Worm (Caenorhabditis elegans) whole organism, young adult: Measurements from ENCODE around the gene ogdh-2.

Experiments
- F49E8.2 ChIP-seq: sonication (generic microtip); optimal IDR thresholded peaks from 3 replicates; lab custom pipeline; 2017; ENCODE audit warnings: missing genetic modification characterization, mild to moderate bottlenecking, missing compliant biosample characterization, antibody characterized with exemption, moderate library complexity; ENCODE audit not compliant: insufficient read depth
- nfya-1 ChIP-seq: sonication (generic microtip); optimal IDR thresholded peaks from 2 replicates; lab custom pipeline; 2017; ENCODE audit warnings: antibody characterized with exemption, missing compliant biosample characterization, missing genetic modification characterization, borderline replicate concordance; ENCODE audit not compliant: insufficient read depth
- snpc-1.1 ChIP-seq: sonication (generic microtip); optimal IDR thresholded peaks from 2 replicates; lab custom pipeline; 2017; ENCODE audit warnings: missing genetic modification characterization, mild to moderate bottlenecking, missing compliant biosample characterization, antibody characterized with exemption, moderate library complexity, missing genotype, missing genetic modification reagents; ENCODE audit not compliant: insufficient read depth
- snpc-4 ChIP-seq, 5 experiments: fragments of 150-350 bp in 1 of 5; sonication (generic microtip) in 4 of 5; optimal IDR thresholded peaks; 2 replicates each; lab custom pipeline; 2014 to 2018; ENCODE audit warnings: missing genetic modification characterization in 5 of 5, missing biosample characterization in 3 of 5, antibody characterized with exemption in 2 of 5, mild to moderate bottlenecking in 2 of 5, missing compliant biosample characterization in 2 of 5, missing genotype in 2 of 5, moderate library complexity in 2 of 5, missing genetic modification reagents in 1 of 5

ce11 chrV:12198545-12198944 lies 4.2 kb downstream of the ogdh-2 start, which contains the start of gene lon-3:
- TF ChIP-seq nfya-1 (tag; lab: Kevin White, UChicago) (no peak), F49E8.2 (tag; lab: Kevin White, UChicago) (no peak), snpc-4 (GFP tag; optimal IDR thresholded peaks at IDR 0.05; lab: Kevin White, UChicago) (no peak), snpc-4 (tag; optimal IDR thresholded peaks at IDR 0.05; lab: Kevin White, UChicago) (no peak), snpc-1.1 (tag; lab: Kevin White, UChicago) (no peak)
